Worm (Caenorhabditis elegans) whole organism, L2 larva: ENCODE data around the gene Y19D10B.8.

Source experiments
- C34F6.9 ChIP-seq: fragments of 150-350 bp; optimal IDR thresholded peaks from 2 replicates; lab custom pipeline; 2014; ENCODE audit warnings: missing biosample characterization, missing genetic modification characterization
- F13H6.1 ChIP-seq: sonication (generic microtip); optimal IDR thresholded peaks from 2 replicates; lab custom pipeline; 2016; ENCODE audit warnings: missing genetic modification characterization, missing compliant biosample characterization
- elt-3 ChIP-seq: sonication (generic microtip); optimal IDR thresholded peaks from 2 replicates; lab custom pipeline; 2017; ENCODE audit warnings: missing biosample characterization, missing genetic modification characterization
- nhr-21 ChIP-seq: fragments of 150-350 bp; optimal IDR thresholded peaks from 2 replicates; lab custom pipeline; 2014; ENCODE audit warnings: missing biosample characterization, missing genetic modification characterization
- snpc-4 ChIP-seq: fragments of 150-350 bp; optimal IDR thresholded peaks from 2 replicates; lab custom pipeline; 2014; ENCODE audit warnings: missing biosample characterization, missing genetic modification characterization
- unc-62 ChIP-seq: fragments of 150-350 bp; optimal IDR thresholded peaks from 2 replicates; lab custom pipeline; 2014; ENCODE audit warnings: missing biosample characterization, missing genetic modification reagents, missing genetic modification characterization

ce11 chrV:2254553-2255124 is 46.2 kb downstream of the Y19D10B.8 start, which contains the start of gene str-253:
- TF ChIP-seq nhr-21 (tag; lab: Kevin White, UChicago) (no peak), F13H6.1 (tag; lab: Kevin White, UChicago) (no peak), C34F6.9 (tag; lab: Kevin White, UChicago) (no peak), elt-3 (tag; lab: Kevin White, UChicago) (no peak), unc-62 (GFP tag; lab: Kevin White, UChicago) (no peak), snpc-4 (tag; lab: Kevin White, UChicago) (no peak)
